Fruit fly (Drosophila melanogaster) S2 (cell line): ENCODE results near the gene Klp98A.
A peak's percentile ranks its signal among the peaks of the same experiment; 100 is the strongest.

Experiments used
- CG8478 ChIP-seq: fragments of >200 bp; optimal IDR thresholded peaks from 2 replicates; lab custom pipeline; 2018
- CTCF ChIP-seq, 2 experiments: fragments of >200 bp; optimal IDR thresholded peaks; 2 replicates each; lab custom pipeline; 2018

Gene Klp98A

DNA sequence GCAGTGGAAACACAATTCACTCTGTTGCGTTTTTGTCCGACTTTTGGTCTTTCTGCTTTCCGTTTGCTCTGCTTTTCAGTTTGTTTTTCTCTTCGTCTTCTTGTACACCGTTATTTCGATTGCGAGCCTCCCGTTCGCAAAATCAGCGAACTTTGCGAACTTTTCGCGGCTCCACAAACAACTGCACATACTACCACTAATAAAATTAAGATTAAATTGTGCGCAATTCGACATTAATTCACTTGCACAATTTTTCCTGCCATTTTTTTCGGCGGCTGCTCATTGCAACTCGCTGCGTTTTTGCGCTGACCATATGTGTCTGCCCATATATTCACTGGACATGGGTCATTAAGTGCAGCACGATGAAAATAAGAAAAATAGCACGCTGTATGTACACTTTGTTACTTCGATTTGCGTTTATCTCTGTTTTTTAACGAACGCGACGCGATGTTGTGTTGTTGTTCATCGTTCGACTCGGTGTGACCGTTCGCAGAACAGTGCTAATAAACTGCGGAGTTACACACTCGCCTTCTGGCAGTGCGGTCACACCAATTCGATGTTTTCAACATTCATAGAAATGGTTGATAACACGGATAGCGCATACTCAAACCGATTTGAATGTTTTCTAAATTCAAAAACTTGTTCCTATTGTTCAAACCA is at the start of gene Klp98A:
Gene Klp98A, minus strand, starts transcription at position 486 of the 660 bp plus-strand sequence.
- TF ChIP-seq CG8478 (lab: Kevin White, UChicago) (no peak), CTCF (optimal IDR thresholded peaks at IDR 0.05; lab: Kevin White, UChicago) (peak; percentile 55 to 56)

- no peak for TF ChIP-seq CG8478 (lab: Kevin White, UChicago)
- TF ChIP-seq CTCF (optimal IDR thresholded peaks at IDR 0.05; lab: Kevin White, UChicago), result no peak
Measured at dm6 chr3R:27608536-27608935, 49.6 kb upstream of the Klp98A start.

DNA sequence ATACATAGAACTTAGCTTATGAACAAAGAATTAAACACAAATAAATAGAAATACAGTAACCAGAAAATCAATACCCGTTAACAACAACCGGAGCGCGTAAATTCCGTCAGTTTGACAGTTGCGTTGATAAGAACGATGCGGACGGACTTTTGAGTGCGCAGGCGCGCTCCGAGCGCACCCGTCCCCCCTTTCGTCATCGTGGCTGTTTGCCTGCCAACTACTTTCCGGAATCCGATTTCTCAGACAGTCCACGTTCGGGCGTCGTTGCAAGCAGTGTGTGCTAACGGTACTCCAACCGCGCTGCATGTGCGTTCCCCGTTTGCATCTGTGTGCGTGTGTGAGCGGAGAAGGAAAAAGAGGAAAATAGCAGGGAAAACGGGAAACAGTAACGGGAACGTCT is 49.1 kb upstream of the Klp98A start:
- TF ChIP-seq CG8478 (lab: Kevin White, UChicago) (no peak), CTCF (optimal IDR thresholded peaks at IDR 0.05; lab: Kevin White, UChicago) (no peak)

DNA sequence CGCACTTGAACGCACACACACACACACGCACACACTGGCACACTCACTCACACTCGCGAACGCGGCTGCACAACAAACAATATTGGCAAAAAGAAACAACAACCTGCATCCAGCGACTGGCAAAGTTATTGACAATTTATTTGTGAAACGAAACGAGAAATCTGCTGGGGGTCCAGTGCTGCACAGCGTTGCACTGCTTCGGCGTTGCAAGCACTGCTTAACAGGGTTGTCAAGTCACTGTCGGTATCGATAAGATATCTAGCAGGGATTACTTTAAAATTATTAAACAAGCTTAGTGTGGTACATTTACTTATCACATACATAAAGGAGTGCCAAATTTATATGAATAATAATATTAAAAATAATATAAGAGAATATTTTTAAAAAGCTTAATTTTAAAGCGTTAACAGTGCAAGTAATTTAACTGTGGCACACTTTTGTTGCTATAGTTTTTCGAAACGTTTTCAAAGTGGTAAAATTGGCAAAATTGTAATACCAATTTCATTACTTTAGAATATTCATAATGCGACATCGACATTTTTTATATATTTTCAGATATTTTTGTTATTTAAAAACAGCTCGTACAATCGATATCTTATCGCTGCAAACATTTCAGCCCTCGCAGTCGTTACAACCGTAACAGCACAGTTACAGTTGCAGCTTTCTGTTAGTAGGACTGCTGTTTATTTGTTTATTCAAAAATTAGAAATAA is 48.4 kb upstream of the Klp98A start, which contains the start of the genes dsd and Tusp:
Gene dsd, minus strand, starts transcription at position 179 of the 712 bp plus-strand sequence.
Gene Tusp, plus strand, starts transcription at position 662 of the 712 bp plus-strand sequence.
- TF ChIP-seq CG8478 (lab: Kevin White, UChicago), result no peak

DNA sequence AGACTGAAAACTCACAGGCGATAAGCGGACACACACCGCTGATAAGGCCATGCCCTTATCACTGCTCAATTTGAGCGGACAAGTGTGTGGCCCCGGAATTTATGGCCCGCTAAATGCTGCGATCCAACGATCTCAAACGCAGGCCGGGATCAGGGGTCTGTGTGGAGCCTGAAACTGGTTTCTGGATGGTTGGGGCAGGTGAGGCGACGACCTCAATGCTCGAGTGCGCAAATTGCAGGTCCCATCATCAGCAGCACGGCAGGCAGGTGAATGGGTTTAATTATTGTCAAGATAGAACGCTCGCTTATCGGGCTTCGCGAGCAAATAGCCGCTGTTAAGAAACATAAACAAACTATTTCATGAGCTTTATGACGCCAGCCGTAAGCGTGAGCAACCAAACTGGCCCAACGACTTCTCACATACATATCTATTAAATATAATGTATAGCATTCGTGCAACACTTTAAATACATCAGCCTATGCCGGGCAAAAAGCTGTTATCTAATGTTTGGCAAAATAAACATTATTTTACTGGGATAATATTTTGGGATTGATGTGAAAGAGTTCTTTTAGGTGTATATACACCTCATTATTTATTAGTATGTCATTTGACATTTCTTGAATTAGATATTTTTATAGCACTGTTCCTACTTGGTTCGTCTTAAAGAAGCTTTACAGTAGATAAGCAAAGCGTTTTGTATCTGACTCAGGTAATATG is 46.7 kb upstream of the Klp98A start:
- TF ChIP-seq CTCF (optimal IDR thresholded peaks at IDR 0.05; lab: Kevin White, UChicago) (no peak), CG8478 (lab: Kevin White, UChicago) (no peak)

- TF ChIP-seq CG8478 (lab: Kevin White, UChicago) (no peak), CTCF (optimal IDR thresholded peaks at IDR 0.05; lab: Kevin White, UChicago) (no peak)
Measured at dm6 chr3R:27604636-27605443, 45.9 kb upstream of the Klp98A start.

DNA sequence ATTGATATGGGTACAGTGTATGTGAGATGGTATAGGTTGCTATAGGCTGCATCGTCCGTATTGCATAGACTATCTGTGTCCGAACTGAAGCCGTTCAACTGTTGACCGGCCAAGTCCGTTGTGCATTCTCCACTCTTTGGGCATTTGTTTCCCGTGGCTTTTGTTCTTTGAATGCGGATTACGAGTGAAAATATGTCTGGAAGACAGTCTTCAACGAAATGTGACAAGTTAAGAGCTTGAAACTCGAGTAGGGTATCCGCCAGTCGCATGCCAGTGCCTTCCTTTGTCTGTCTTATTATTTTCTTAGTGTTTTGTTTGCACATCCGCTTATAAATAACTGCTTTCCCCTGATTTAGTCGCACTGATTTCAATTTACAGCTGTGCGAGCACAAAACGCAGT is 44.7 kb upstream of the Klp98A start:
- TF ChIP-seq CG8478 (lab: Kevin White, UChicago) (no peak), CTCF (optimal IDR thresholded peaks at IDR 0.05; lab: Kevin White, UChicago) (no peak)

DNA sequence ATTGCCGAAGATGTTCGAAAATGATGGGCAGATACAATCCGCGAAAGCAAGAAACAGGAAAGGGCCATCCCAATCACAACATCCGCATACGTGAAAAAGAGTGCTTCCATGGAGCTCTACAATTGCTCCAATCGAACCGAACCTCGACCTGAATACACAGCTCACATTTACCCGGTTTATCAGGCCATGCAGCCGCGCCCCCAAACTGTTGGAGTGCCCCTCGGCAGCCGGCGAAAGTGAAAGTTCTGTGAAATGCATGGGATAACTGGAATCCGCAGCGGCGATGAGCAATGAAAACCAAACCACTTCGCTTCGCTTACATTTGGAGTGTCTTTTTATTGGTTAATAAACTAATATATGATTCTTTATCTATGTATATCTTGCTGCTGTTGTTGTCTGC is 38.3 kb upstream of the Klp98A start:
- TF ChIP-seq CTCF (optimal IDR thresholded peaks at IDR 0.05; lab: Kevin White, UChicago), result no peak
- TF ChIP-seq CG8478 (lab: Kevin White, UChicago), result no peak

DNA sequence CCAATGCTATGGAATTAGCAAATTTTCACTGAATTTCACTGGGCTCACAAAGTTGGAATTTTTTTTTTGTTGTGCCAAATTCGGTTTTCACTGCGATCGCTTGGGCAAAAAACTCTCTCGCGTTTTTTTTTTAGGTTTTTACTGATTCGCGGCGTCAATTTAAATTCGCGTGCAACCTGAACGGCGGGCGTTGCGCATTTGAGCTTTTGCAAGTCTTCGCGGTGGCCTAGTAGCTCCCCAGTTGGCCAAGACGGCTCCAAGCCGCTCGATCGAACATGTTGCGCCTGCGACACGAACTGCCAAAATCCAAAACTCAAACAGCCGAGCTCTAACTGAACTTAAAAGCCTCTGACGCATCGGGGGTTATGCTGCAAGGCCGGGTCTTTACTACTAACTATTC is 37.0 kb upstream of the Klp98A start, which contains the start of gene CG5639:
Gene CG5639, minus strand, starts transcription at position 152 of the 400 bp plus-strand sequence.
- no peak for TF ChIP-seq CTCF (optimal IDR thresholded peaks at IDR 0.05; lab: Kevin White, UChicago)
- TF ChIP-seq CG8478 (lab: Kevin White, UChicago), result no peak

- no peak for TF ChIP-seq CG8478 (lab: Kevin White, UChicago)
- TF ChIP-seq CTCF (optimal IDR thresholded peaks at IDR 0.05; lab: Kevin White, UChicago), result no peak
Measured at dm6 chr3R:27593580-27594187, 34.7 kb upstream of the Klp98A start.

DNA sequence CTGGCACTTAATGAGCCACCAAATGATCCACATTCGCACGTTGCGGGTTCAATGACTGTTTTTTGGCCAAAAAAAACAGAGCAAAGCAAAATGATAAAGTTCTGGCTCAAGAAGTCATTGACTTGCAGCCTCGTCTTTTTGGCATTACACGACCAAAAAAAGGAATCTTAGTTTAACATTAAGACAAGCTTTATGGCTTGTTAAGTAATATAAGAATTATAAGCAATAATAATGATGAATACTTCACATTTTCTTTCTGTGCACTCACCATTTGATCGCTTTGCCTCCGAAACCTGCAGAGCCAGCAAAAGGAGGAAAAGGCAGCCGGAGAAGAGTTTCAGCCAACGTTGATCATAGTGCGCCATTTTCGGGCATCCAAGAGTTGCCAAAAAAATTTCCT is 34.2 kb upstream of the Klp98A start:
- TF ChIP-seq CG8478 (lab: Kevin White, UChicago), result no peak
- TF ChIP-seq CTCF (optimal IDR thresholded peaks at IDR 0.05; lab: Kevin White, UChicago), result no peak

dm6 chr3R:27582634-27583181 is 23.8 kb upstream of the Klp98A start, which contains the start of gene pins:
Gene pins (plus strand): TSS chr3R:27582840.
- TF ChIP-seq CG8478 (lab: Kevin White, UChicago) (no peak), CTCF (optimal IDR thresholded peaks at IDR 0.05; lab: Kevin White, UChicago) (no peak)

DNA sequence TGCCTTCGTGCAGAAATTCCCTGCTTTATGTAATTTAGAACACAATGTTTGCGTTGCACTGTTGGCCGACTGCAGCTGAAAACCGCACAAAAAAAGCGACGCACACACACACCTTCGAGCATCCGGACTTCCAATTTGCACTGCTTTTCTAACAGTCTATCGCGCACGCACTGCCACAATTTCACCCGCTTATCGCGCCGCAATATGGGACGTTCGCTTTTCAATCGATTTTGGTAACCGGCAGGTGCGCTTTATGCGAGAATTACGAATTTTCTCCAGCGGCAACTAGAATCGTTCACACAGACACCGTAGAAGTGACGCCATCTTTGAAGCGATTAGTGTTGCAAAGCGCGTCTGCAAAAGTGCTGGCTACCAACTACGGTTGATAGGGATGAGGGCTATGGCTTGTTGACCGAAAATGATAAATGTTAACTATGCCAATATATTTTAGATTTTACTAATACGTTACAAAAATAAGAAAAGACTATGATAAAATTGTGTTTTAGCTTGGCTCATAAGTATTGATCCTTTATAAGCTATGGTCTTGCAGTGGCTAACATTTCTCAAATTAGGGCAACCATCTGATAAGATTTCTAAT is 23.0 kb upstream of the Klp98A start, which contains the start of gene wdb:
Gene wdb, minus strand, starts transcription at position 352 of the 598 bp plus-strand sequence.
- TF ChIP-seq CTCF (optimal IDR thresholded peaks at IDR 0.05; lab: Kevin White, UChicago), result no peak
- no peak for TF ChIP-seq CG8478 (lab: Kevin White, UChicago)
